Fruit fly (Drosophila melanogaster): Measurements from ENCODE around the gene CG4462.

DNA sequence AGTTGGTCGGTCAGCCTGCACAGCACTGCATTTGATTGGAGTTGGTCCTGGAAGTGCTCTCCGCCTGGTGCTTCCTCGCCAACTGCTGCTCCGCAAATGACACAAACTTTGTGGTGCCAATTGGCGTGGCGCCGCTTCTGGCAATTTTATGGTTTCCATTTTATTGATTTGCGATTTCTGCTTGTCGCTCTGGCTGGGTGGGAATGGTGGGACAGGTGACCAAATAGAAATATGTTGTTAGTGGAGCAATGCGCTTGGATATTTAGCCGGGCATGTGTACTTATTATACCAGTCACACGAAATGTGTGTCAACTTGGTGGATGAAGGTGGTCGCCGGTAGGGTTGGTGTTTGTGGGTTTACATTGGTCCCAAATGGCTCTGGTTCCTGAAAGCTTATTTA, 9.9 kb downstream of the CG4462 start, which contains the start of the genes Xport-A and Xport-B:
- TF ChIP-seq Sin3A (optimal IDR thresholded peaks at IDR 0.05) (no peak), ttk (optimal IDR thresholded peaks at IDR 0.05) (no peak)

Data from Kc167 (cell line).